Fruit fly (Drosophila melanogaster) whole organism, embryonic: Measurements from ENCODE around the gene Mbs.
A peak's percentile ranks its signal among the peaks of the same experiment; 100 is the strongest.

Source experiments
- Ada2b ChIP-seq: fragments of 200-800 bp; sonication (Bioruptor generic); IDR thresholded peaks from 2 replicates; pipeline ENCODE4 v1.3.6; 2022; ENCODE audit warnings: missing biosample characterization, missing genetic modification characterization
- Adf1 ChIP-seq: fragments of 200-800 bp; sonication (Bioruptor generic); IDR thresholded peaks from 2 replicates; pipeline ENCODE4 v1.3.6; 2022; ENCODE audit warnings: missing biosample characterization, missing genetic modification characterization
- B-H1 ChIP-seq: fragments of 200-800 bp; sonication (Bioruptor generic); IDR thresholded peaks from 3 replicates; pipeline ENCODE4 v1.3.6; 2022; ENCODE audit warnings: missing biosample characterization, missing genetic modification characterization
- Bdp1 ChIP-seq: fragments of 200-800 bp; sonication (Bioruptor generic); optimal IDR thresholded peaks from 3 replicates; lab custom pipeline; 2016; ENCODE audit warnings: missing biosample characterization, missing genetic modification characterization
- CG11085 ChIP-seq: fragments of 200-800 bp; sonication (Bioruptor generic); IDR thresholded peaks from 2 replicates; pipeline ENCODE4 v1.3.6; 2022; ENCODE audit warnings: missing biosample characterization, missing genetic modification characterization
- CG11247 ChIP-seq: fragments of 200-800 bp; sonication (Bioruptor generic); IDR thresholded peaks from 2 replicates; pipeline ENCODE4 v1.3.6; 2022; ENCODE audit warnings: missing biosample characterization, missing genetic modification characterization
- CG14441 ChIP-seq: fragments of 200-800 bp; sonication (Bioruptor generic); IDR thresholded peaks from 2 replicates; pipeline ENCODE4 v1.3.6; 2022; ENCODE audit warnings: missing biosample characterization, missing genetic modification characterization
- CG14965 ChIP-seq: fragments of 200-800 bp; sonication (Bioruptor generic); optimal IDR thresholded peaks from 2 replicates; lab custom pipeline; 2016; ENCODE audit warnings: missing biosample characterization, missing genetic modification characterization, borderline replicate concordance
- CG15479 ChIP-seq: fragments of 200-800 bp; sonication (Bioruptor generic); optimal IDR thresholded peaks from 3 replicates; lab custom pipeline; 2019; ENCODE audit warnings: missing biosample characterization, mild to moderate bottlenecking, missing genetic modification characterization, moderate library complexity
- CG1603 ChIP-seq: fragments of 200-800 bp; sonication (Bioruptor generic); optimal IDR thresholded peaks from 2 replicates; lab custom pipeline; 2019; ENCODE audit warnings: missing biosample characterization, mild to moderate bottlenecking, missing genetic modification characterization, moderate library complexity
- CG17361 ChIP-seq: fragments of 200-800 bp; sonication (Bioruptor generic); IDR thresholded peaks from 3 replicates; pipeline ENCODE4 v1.3.6; 2022; ENCODE audit warnings: missing biosample characterization, missing genetic modification characterization
- CG17385 ChIP-seq: fragments of 200-800 bp; sonication (Bioruptor generic); optimal IDR thresholded peaks from 3 replicates; lab custom pipeline; 2018; ENCODE audit warnings: missing biosample characterization, mild to moderate bottlenecking, missing genetic modification characterization
- CG1792 ChIP-seq: fragments of 200-800 bp; sonication (Bioruptor generic); optimal IDR thresholded peaks from 2 replicates; lab custom pipeline; 2016; ENCODE audit warnings: missing biosample characterization, missing genetic modification characterization
- CG18476 ChIP-seq: fragments of 200-800 bp; sonication (Bioruptor generic); optimal IDR thresholded peaks from 2 replicates; lab custom pipeline; 2016; ENCODE audit warnings: missing biosample characterization, mild to moderate bottlenecking, missing genetic modification characterization
- CG18764 ChIP-seq: fragments of 200-800 bp; sonication (Bioruptor generic); optimal IDR thresholded peaks from 3 replicates; lab custom pipeline; 2016; ENCODE audit warnings: missing biosample characterization, missing genetic modification characterization
- CG30403 ChIP-seq: fragments of 200-800 bp; sonication (Bioruptor generic); optimal IDR thresholded peaks from 3 replicates; lab custom pipeline; 2016; ENCODE audit warnings: missing biosample characterization, missing genetic modification characterization
- CG32767 ChIP-seq: fragments of 200-800 bp; sonication (Bioruptor generic); IDR thresholded peaks from 2 replicates; pipeline ENCODE4 v1.3.6; 2022; ENCODE audit warnings: missing biosample characterization, missing genetic modification characterization
- CG3281 ChIP-seq: fragments of 200-800 bp; sonication (Bioruptor generic); optimal IDR thresholded peaks from 3 replicates; lab custom pipeline; 2017; ENCODE audit warnings: missing biosample characterization, mild to moderate bottlenecking, missing genetic modification characterization
- CG3847 ChIP-seq: fragments of 200-800 bp; sonication (Bioruptor generic); IDR thresholded peaks from 2 replicates; pipeline ENCODE4 v1.3.6; 2022; ENCODE audit warnings: missing biosample characterization, missing genetic modification characterization
- CG4282 ChIP-seq: fragments of 200-800 bp; sonication (Bioruptor generic); optimal IDR thresholded peaks from 2 replicates; lab custom pipeline; 2016; ENCODE audit warnings: missing biosample characterization, missing genetic modification characterization
- CG7372 ChIP-seq: fragments of 200-800 bp; sonication (Bioruptor generic); IDR thresholded peaks from 2 replicates; pipeline ENCODE4 v1.3.6; 2022; ENCODE audit warnings: missing biosample characterization, missing genetic modification characterization
- CG8089 ChIP-seq: fragments of 200-800 bp; sonication (Bioruptor generic); optimal IDR thresholded peaks from 3 replicates; lab custom pipeline; 2016; ENCODE audit warnings: missing biosample characterization, missing genetic modification characterization
- CrebB ChIP-seq: fragments of 200-800 bp; sonication (Bioruptor generic); optimal IDR thresholded peaks from 3 replicates; lab custom pipeline; 2018; ENCODE audit warnings: missing biosample characterization, mild to moderate bottlenecking, missing genetic modification characterization
- D19B ChIP-seq: fragments of 200-800 bp; sonication (Bioruptor generic); optimal IDR thresholded peaks from 2 replicates; lab custom pipeline; 2017; ENCODE audit warnings: missing biosample characterization, mild to moderate bottlenecking, missing genetic modification characterization
- Doc2 ChIP-seq: fragments of 200-800 bp; sonication (Bioruptor generic); IDR thresholded peaks from 2 replicates; pipeline ENCODE4 v1.3.6; 2022; ENCODE audit warnings: missing biosample characterization, missing genetic modification characterization
- E2f1 ChIP-seq: fragments of 200-800 bp; sonication (Bioruptor generic); IDR thresholded peaks from 2 replicates; pipeline ENCODE4 v1.3.6; 2022; ENCODE audit warnings: missing biosample characterization, missing genetic modification characterization
- E2f2 ChIP-seq: fragments of 200-800 bp; sonication (Bioruptor generic); IDR thresholded peaks from 2 replicates; pipeline ENCODE4 v1.3.6; 2022; ENCODE audit warnings: missing biosample characterization, missing genetic modification characterization
- Elba2 ChIP-seq: fragments of 200-800 bp; sonication (Bioruptor generic); optimal IDR thresholded peaks from 3 replicates; lab custom pipeline; 2016; ENCODE audit warnings: missing biosample characterization, missing genetic modification characterization
- Fer3 ChIP-seq: fragments of 200-800 bp; sonication (Bioruptor generic); optimal IDR thresholded peaks from 2 replicates; lab custom pipeline; 2018; ENCODE audit warnings: missing biosample characterization, mild to moderate bottlenecking, missing genetic modification characterization, moderate library complexity
- H15 ChIP-seq: fragments of 200-800 bp; sonication (Bioruptor generic); IDR thresholded peaks from 3 replicates; pipeline ENCODE4 v1.3.6; 2022; ENCODE audit warnings: missing biosample characterization, missing genetic modification characterization
- HLH4C ChIP-seq: fragments of 200-800 bp; sonication (Bioruptor generic); IDR thresholded peaks from 3 replicates; pipeline ENCODE4 v1.3.6; 2022; ENCODE audit warnings: missing biosample characterization, missing genetic modification characterization; ENCODE audit not compliant: partially characterized antibody
- HLHmδ ChIP-seq: fragments of 200-800 bp; sonication (Bioruptor generic); optimal IDR thresholded peaks from 2 replicates; lab custom pipeline; 2018; ENCODE audit warnings: missing biosample characterization, mild to moderate bottlenecking, missing genetic modification characterization, moderate library complexity
- Hr39 ChIP-seq: fragments of >200 bp; optimal IDR thresholded peaks from 2 replicates; lab custom pipeline; 2017
- Kr ChIP-seq: fragments of 200-800 bp; sonication (Bioruptor generic); optimal IDR thresholded peaks from 2 replicates; lab custom pipeline; 2017; ENCODE audit warnings: missing biosample characterization, mild to moderate bottlenecking, missing genetic modification characterization
- Ptx1 ChIP-seq: fragments of 200-800 bp; sonication (Bioruptor generic); IDR thresholded peaks from 2 replicates; pipeline ENCODE4 v1.3.6; 2022; ENCODE audit warnings: missing biosample characterization, missing genetic modification characterization
- Sox100B ChIP-seq: fragments of 200-800 bp; sonication (Bioruptor generic); optimal IDR thresholded peaks from 3 replicates; lab custom pipeline; 2018; ENCODE audit warnings: missing biosample characterization, mild to moderate bottlenecking, missing genetic modification characterization
- Ssrp ChIP-seq: fragments of 200-800 bp; sonication (Bioruptor generic); optimal IDR thresholded peaks from 2 replicates; lab custom pipeline; 2018; ENCODE audit warnings: missing biosample characterization, mild to moderate bottlenecking, missing genetic modification characterization, moderate library complexity
- Xrp1 ChIP-seq: fragments of 200-800 bp; sonication (Bioruptor generic); IDR thresholded peaks from 2 replicates; pipeline ENCODE4 v1.3.6; 2022; ENCODE audit warnings: missing biosample characterization, missing genetic modification characterization
- YL-1 ChIP-seq: fragments of 200-800 bp; sonication (Bioruptor generic); optimal IDR thresholded peaks from 3 replicates; lab custom pipeline; 2017; ENCODE audit warnings: missing biosample characterization, mild to moderate bottlenecking, missing genetic modification characterization
- bowl ChIP-seq: fragments of 200-800 bp; sonication (Bioruptor generic); IDR thresholded peaks from 2 replicates; pipeline ENCODE4 v1.3.6; 2022; ENCODE audit warnings: missing biosample characterization, missing genetic modification characterization
- chm ChIP-seq: fragments of 200-800 bp; sonication (Bioruptor generic); IDR thresholded peaks from 2 replicates; pipeline ENCODE4 v1.3.6; 2022; ENCODE audit warnings: missing biosample characterization, missing genetic modification characterization
- dan ChIP-seq: fragments of 200-800 bp; sonication (Bioruptor generic); IDR thresholded peaks from 2 replicates; pipeline ENCODE4 v1.3.6; 2022; ENCODE audit warnings: missing biosample characterization, missing genetic modification characterization
- gce ChIP-seq: fragments of 200-800 bp; sonication (Bioruptor generic); IDR thresholded peaks from 3 replicates; pipeline ENCODE4 v1.3.6; 2022; ENCODE audit warnings: missing biosample characterization, missing genetic modification characterization
- row ChIP-seq: fragments of 200-800 bp; sonication (Bioruptor generic); IDR thresholded peaks from 3 replicates; pipeline ENCODE4 v1.3.6; 2022; ENCODE audit warnings: missing biosample characterization, missing genetic modification characterization
- scrt ChIP-seq: fragments of 200-800 bp; sonication (Bioruptor generic); optimal IDR thresholded peaks from 2 replicates; lab custom pipeline; 2018; ENCODE audit warnings: missing biosample characterization, mild to moderate bottlenecking, missing genetic modification characterization, moderate library complexity
- slp2 ChIP-seq: fragments of 200-800 bp; sonication (Bioruptor generic); optimal IDR thresholded peaks from 2 replicates; lab custom pipeline; 2016; ENCODE audit warnings: missing biosample characterization, missing genetic modification characterization
- tgo ChIP-seq: fragments of 200-800 bp; sonication (Bioruptor generic); IDR thresholded peaks from 3 replicates; pipeline ENCODE4 v1.3.6; 2022; ENCODE audit warnings: missing biosample characterization, missing genetic modification characterization
- tup ChIP-seq: fragments of 200-800 bp; sonication (Bioruptor generic); optimal IDR thresholded peaks from 2 replicates; lab custom pipeline; 2016; ENCODE audit warnings: missing biosample characterization, mild to moderate bottlenecking, missing genetic modification characterization, moderate library complexity
- usp ChIP-seq: fragments of >200 bp; optimal IDR thresholded peaks from 2 replicates; lab custom pipeline; 2017; ENCODE audit warnings: missing biosample characterization, missing genetic modification characterization
- vvl ChIP-seq: fragments of 200-800 bp; sonication (Bioruptor generic); IDR thresholded peaks from 2 replicates; pipeline ENCODE4 v1.3.6; 2022; ENCODE audit warnings: missing biosample characterization, missing genetic modification characterization
- yki ChIP-seq: fragments of >200 bp; optimal IDR thresholded peaks from 3 replicates; lab custom pipeline; 2018

The Mbs gene

DNA sequence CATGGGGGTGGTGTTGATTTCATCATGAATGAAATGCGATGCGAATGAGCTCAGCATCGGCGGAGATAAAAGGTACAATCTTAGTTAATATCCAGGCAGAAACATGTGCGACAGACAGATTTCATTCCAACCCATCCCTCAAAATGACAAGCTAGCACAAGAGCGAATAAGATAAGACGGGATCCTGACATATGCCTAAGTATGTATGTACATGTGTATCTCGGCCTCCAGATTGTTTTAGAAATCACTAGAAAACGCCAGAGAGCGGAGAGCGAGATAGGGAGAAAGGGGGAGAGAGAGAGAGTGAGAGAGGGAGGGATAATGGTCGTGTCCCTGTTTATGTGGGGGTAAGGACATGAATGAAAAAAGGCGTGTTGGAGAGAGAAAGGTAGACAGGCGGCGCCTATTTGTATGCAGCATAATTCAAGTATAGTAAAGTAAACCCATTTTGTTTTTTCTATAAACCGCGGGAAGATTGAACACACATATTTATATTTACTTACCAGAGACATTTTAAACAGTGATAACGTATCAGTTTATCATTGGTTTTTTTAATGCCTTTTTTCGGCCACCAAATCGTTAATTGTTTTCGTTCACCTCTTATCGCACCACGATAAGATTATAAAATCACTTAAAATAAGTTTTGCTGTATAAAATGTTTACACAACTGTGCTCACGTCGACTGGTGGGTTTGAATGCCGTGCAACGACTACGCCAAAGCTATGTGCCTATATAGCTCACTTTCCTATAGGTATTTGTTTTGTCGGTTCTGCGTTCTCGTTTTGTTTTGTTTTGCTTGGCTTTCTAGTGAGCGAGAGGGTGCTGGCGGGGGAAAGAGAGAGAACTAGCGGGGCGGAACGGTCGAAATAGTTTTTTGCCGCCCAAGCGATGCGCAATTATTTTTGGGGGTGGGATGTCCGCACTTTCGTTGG is 1.5 kb upstream of the Mbs start:
- TF ChIP-seq tup (GFP tag; lab: Kevin White, UChicago) (no peak), Ssrp (tag; lab: Kevin White, UChicago) (no peak), Ada2b (0 out of 2 replicates have a peak, but pooled peaks have one; percentile 7), YL-1 (peak; percentile 53), dan (GFP tag; lab: Robert Waterston, UW) (no peak), Hr39 (lab: Kevin White, UChicago) (no peak), CG1603 (peak; percentile 10), CrebB (peak; percentile 82), Doc2 (GFP tag; lab: Robert Waterston, UW) (no peak), bowl (GFP tag; lab: Robert Waterston, UW) (no peak), CG1792 (GFP tag; lab: Kevin White, UChicago) (no peak), usp (GFP tag; lab: Kevin White, UChicago) (no peak), Ptx1 (GFP tag; lab: Robert Waterston, UW) (no peak), Adf1 (peak; percentile 28; the same call in 1 of the 2 replicates), Xrp1 (GFP tag; lab: Robert Waterston, UW) (peak; percentile 49; the same call in 1 of the 2 replicates), CG15479 (peak; percentile 95), Fer3 (tag; lab: Kevin White, UChicago) (peak; percentile 51), CG4282 (GFP tag; lab: Kevin White, UChicago) (peak; percentile 17), Kr (GFP tag; lab: Kevin White, UChicago) (peak; percentile 82), CG11247 (GFP tag; lab: Robert Waterston, UW) (no peak; the same call in 1 of the 2 replicates), CG32767 (GFP tag; lab: Robert Waterston, UW) (no peak), CG3281 (peak; percentile 61), CG14441 (GFP tag; lab: Robert Waterston, UW) (peak; percentile 12; the same call in 1 of the 2 replicates), CG7372 (no peak), row (GFP tag; lab: Robert Waterston, UW) (no peak; the same call in 2 of the 3 replicates), CG18764 (GFP tag; lab: Kevin White, UChicago) (no peak), E2f2 (GFP tag; lab: Robert Waterston, UW) (no peak), CG8089 (GFP tag; lab: Kevin White, UChicago) (no peak), scrt (GFP tag; lab: Kevin White, UChicago) (peak; percentile 49), CG3847 (GFP tag; lab: Robert Waterston, UW) (no peak), chm (GFP tag; lab: Robert Waterston, UW) (peak; percentile 81), D19B (GFP tag; lab: Kevin White, UChicago) (peak; percentile 13), Sox100B (GFP tag; lab: Kevin White, UChicago) (peak; percentile 46), Elba2 (GFP tag; lab: Kevin White, UChicago) (peak; percentile 59), CG30403 (GFP tag; lab: Kevin White, UChicago) (no peak), CG17361 (GFP tag; lab: Robert Waterston, UW) (no peak), B-H1 (GFP tag; lab: Robert Waterston, UW) (no peak), CG18476 (GFP tag; lab: Kevin White, UChicago) (no peak), gce (GFP tag; lab: Robert Waterston, UW) (no peak; the same call in 2 of the 3 replicates), vvl (GFP tag; lab: Robert Waterston, UW) (peak; percentile 26; the same call in 1 of the 2 replicates), CG17385 (GFP tag; lab: Kevin White, UChicago) (peak; percentile 34), yki (peak; percentile 51), Bdp1 (GFP tag; lab: Kevin White, UChicago) (no peak), HLHmδ (peak; percentile 9), CG11085 (no peak), HLH4C (GFP tag; lab: Robert Waterston, UW) (no peak), slp2 (no peak), E2f1 (GFP tag; lab: Robert Waterston, UW) (peak; percentile 6; the same call in 1 of the 2 replicates), H15 (no peak), CG14965 (GFP tag; lab: Kevin White, UChicago) (no peak), tgo (GFP tag; lab: Robert Waterston, UW) (no peak)
